Worm (Caenorhabditis elegans) whole organism, late embryonic: ENCODE measurements around the gene acp-5.

Source experiments
- K02D7.2 ChIP-seq: sonication (generic microtip); optimal IDR thresholded peaks from 2 replicates; lab custom pipeline; 2017; ENCODE audit warnings: mild to moderate bottlenecking, missing genetic modification characterization, missing compliant biosample characterization
- Y22D7AL.16 ChIP-seq: sonication (generic microtip); optimal IDR thresholded peaks from 2 replicates; lab custom pipeline; 2016; ENCODE audit warnings: missing genetic modification characterization, missing compliant biosample characterization
- ama-1 ChIP-seq: fragments of 150-350 bp; optimal IDR thresholded peaks from 2 replicates; lab custom pipeline; 2014
- ceh-18 ChIP-seq: sonication (generic microtip); optimal IDR thresholded peaks from 2 replicates; lab custom pipeline; 2016; ENCODE audit warnings: missing genetic modification characterization, missing compliant biosample characterization
- ceh-19 ChIP-seq: fragments of 200-800 bp; sonication (Bioruptor generic); optimal IDR thresholded peaks from 2 replicates; lab custom pipeline; 2018; ENCODE audit warnings: mild to moderate bottlenecking, missing genetic modification characterization, missing compliant biosample characterization
- ceh-30 ChIP-seq: fragments of 150-350 bp; optimal IDR thresholded peaks from 2 replicates; lab custom pipeline; 2014; ENCODE audit warnings: missing biosample characterization, missing genetic modification characterization
- ceh-31 ChIP-seq: sonication (generic microtip); optimal IDR thresholded peaks from 2 replicates; lab custom pipeline; 2016; ENCODE audit warnings: missing genetic modification characterization, missing compliant biosample characterization
- ceh-34 ChIP-seq: sonication (generic microtip); optimal IDR thresholded peaks from 2 replicates; lab custom pipeline; 2016; ENCODE audit warnings: mild to moderate bottlenecking, missing genetic modification characterization, missing compliant biosample characterization
- ceh-6 ChIP-seq: fragments of 200-800 bp; sonication (Bioruptor generic); optimal IDR thresholded peaks from 2 replicates; lab custom pipeline; 2018; ENCODE audit warnings: mild to moderate bottlenecking, missing genetic modification characterization, missing compliant biosample characterization
- dmd-4 ChIP-seq: sonication (generic microtip); optimal IDR thresholded peaks from 2 replicates; lab custom pipeline; 2016; ENCODE audit warnings: borderline replicate concordance, missing genetic modification characterization, missing compliant biosample characterization
- elt-2 ChIP-seq: sonication (generic microtip); optimal IDR thresholded peaks from 2 replicates; lab custom pipeline; 2016; ENCODE audit warnings: missing genetic modification reagents, missing genetic modification characterization, missing compliant biosample characterization
- ets-4 ChIP-seq: sonication (generic microtip); optimal IDR thresholded peaks from 2 replicates; lab custom pipeline; 2016; ENCODE audit warnings: missing genetic modification characterization, missing compliant biosample characterization
- fkh-10 ChIP-seq: fragments of 150-350 bp; optimal IDR thresholded peaks from 2 replicates; lab custom pipeline; 2014; ENCODE audit warnings: missing biosample characterization, missing genetic modification reagents, missing genetic modification characterization
- fkh-6 ChIP-seq: sonication (generic microtip); optimal IDR thresholded peaks from 2 replicates; lab custom pipeline; 2016; ENCODE audit warnings: missing genetic modification characterization, missing compliant biosample characterization
- hlh-30 ChIP-seq: sonication (generic microtip); optimal IDR thresholded peaks from 2 replicates; lab custom pipeline; 2017; ENCODE audit warnings: antibody characterized with exemption, missing genetic modification characterization, missing compliant biosample characterization; ENCODE audit not compliant: insufficient read depth
- hlh-8 ChIP-seq: sonication (generic microtip); optimal IDR thresholded peaks from 2 replicates; lab custom pipeline; 2016; ENCODE audit warnings: missing genotype, missing genetic modification characterization, missing compliant biosample characterization
- lim-6 ChIP-seq: sonication (generic microtip); optimal IDR thresholded peaks from 2 replicates; lab custom pipeline; 2016; ENCODE audit warnings: missing genetic modification characterization, missing compliant biosample characterization
- nhr-232 ChIP-seq: sonication (generic microtip); optimal IDR thresholded peaks from 2 replicates; lab custom pipeline; 2016; ENCODE audit warnings: missing genetic modification characterization, missing compliant biosample characterization
- pqm-1 ChIP-seq: sonication (generic microtip); optimal IDR thresholded peaks from 2 replicates; lab custom pipeline; 2016; ENCODE audit warnings: missing genetic modification characterization, missing compliant biosample characterization
- pros-1 ChIP-seq: fragments of 150-350 bp; optimal IDR thresholded peaks from 2 replicates; lab custom pipeline; 2014; ENCODE audit warnings: missing biosample characterization, missing genetic modification reagents, missing genetic modification characterization
- sdc-2 ChIP-seq: sonication (generic microtip); optimal IDR thresholded peaks from 2 replicates; lab custom pipeline; 2016; ENCODE audit warnings: missing genotype, missing genetic modification characterization, missing compliant biosample characterization
- sox-2 ChIP-seq: fragments of 200-800 bp; sonication (Bioruptor generic); IDR thresholded peaks from 2 replicates; pipeline ENCODE4 v1.3.6; 2022; ENCODE audit warnings: missing genetic modification reagents, missing genetic modification characterization, missing compliant biosample characterization
- sox-4 ChIP-seq: sonication (generic microtip); optimal IDR thresholded peaks from 2 replicates; lab custom pipeline; 2017; ENCODE audit warnings: mild to moderate bottlenecking, missing genetic modification characterization, inconsistent platforms, missing compliant biosample characterization
- unc-42 ChIP-seq: sonication (generic microtip); optimal IDR thresholded peaks from 2 replicates; lab custom pipeline; 2016; ENCODE audit warnings: missing genotype, missing genetic modification characterization, missing compliant biosample characterization
- unc-55 ChIP-seq: sonication (generic microtip); optimal IDR thresholded peaks from 2 replicates; lab custom pipeline; 2017; ENCODE audit warnings: missing biosample characterization, missing genetic modification reagents, missing genetic modification characterization
- zip-5 ChIP-seq: sonication (generic microtip); optimal IDR thresholded peaks from 2 replicates; lab custom pipeline; 2016; ENCODE audit warnings: missing genetic modification characterization, missing compliant biosample characterization

The acp-5 gene

DNA sequence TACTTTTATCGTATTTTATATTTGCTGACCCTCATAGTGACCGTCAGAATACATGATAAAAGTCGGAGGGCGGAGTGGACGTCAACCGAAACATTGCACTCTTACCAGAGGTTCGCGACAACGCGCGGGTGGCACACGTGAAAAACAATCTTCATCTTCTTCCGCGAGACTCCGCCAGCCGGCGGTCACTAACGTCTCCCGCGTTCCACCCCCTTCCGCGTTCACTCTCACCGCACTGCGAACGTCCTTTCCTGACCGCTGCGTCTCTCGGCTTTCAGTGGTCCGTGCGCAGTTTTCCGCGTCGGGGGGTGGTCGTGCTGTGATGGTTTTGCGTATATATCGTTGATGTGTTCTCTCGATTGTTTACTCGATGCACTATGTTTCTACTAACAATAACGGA is 11.1 kb upstream of the acp-5 start (continued):
- no peak for TF ChIP-seq fkh-6 (tag; lab: Kevin White, UChicago)
- no peak for TF ChIP-seq ets-4 (tag; lab: Kevin White, UChicago)
- peak; percentile 70 for TF ChIP-seq unc-55 (GFP tag; lab: Kevin White, UChicago)
- no peak for TF ChIP-seq hlh-30 (tag; lab: Kevin White, UChicago)
- peak; percentile 59 for TF ChIP-seq ceh-19
- TF ChIP-seq, all 69 proteins: peak for 18

DNA sequence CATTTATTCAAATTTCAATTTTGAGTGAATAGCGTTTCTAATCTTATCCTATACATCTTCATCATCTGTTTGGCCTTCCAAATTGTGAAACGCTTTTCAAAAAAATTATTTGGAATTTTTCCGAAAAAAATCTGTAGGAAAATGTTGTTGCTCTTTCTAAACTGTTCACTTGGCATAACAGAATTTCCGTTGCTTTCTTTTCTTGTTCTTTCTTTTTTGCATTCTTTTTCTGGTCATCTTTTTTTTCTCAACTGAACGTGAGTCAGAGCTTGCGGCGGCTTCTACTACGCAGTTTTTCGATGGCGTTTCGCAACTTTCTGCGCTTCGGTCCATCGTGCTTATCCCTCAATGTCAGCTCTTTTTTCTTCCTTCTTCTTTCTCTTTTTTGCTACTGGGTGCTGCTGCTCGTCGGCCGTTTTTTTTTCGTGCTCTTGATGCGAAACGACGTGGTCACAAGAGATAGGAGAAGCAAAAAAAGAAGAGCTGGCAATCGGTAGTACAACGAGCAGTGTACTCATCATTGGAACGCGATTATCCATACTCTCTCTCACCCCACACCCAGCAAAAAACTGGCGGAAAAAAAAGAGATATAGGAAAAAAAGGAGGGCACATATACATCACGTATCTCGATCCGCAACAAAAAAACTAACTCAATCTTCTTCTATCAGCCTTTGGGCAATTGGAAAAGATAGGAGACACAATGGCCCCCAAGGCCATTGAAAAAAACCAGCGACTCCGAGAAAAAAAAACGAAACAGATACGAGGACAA is 9.3 kb upstream of the acp-5 start:
- peak; percentile 57 for TF ChIP-seq ceh-18
- peak; percentile 46 for TF ChIP-seq dmd-4 (tag; lab: Kevin White, UChicago)
- TF ChIP-seq ceh-6 (GFP tag; lab: Kevin White, UChicago): no peak
- TF ChIP-seq fkh-10 (GFP tag; lab: Kevin White, UChicago): no peak
- peak; percentile 39 for TF ChIP-seq unc-42 (tag; lab: Kevin White, UChicago)
- no peak for TF ChIP-seq hlh-8 (tag; lab: Kevin White, UChicago)

DNA sequence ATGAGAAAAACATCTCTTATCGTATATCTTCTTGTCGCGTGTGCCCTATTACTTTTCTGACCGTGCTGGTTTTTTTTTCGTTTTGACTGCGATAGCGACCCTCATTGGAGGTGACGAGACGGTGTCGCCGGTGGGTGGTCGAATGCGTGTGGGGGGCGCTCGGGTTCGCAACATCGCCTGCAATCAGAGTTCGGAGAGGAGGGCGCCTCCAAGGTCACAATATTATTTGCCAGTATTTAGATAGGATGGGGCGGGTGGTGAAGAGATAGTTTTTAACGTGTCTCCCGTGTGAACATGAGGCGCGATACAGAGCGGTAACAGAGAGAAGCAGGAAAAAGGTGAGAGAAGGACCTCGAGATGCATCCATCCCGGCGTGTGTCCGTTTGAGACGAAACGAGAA is 8.4 kb upstream of the acp-5 start:
- TF ChIP-seq ceh-34 (tag; lab: Kevin White, UChicago): no peak
- peak; percentile 32 for TF ChIP-seq K02D7.2 (tag; lab: Kevin White, UChicago)
- TF ChIP-seq ceh-31 (tag; lab: Kevin White, UChicago): peak; percentile 22
- TF ChIP-seq sdc-2 (tag; lab: Kevin White, UChicago): peak; percentile 11
- TF ChIP-seq sox-4 (tag; lab: Kevin White, UChicago): no peak
- TF ChIP-seq ceh-6 (GFP tag; lab: Kevin White, UChicago): peak; percentile 43

DNA sequence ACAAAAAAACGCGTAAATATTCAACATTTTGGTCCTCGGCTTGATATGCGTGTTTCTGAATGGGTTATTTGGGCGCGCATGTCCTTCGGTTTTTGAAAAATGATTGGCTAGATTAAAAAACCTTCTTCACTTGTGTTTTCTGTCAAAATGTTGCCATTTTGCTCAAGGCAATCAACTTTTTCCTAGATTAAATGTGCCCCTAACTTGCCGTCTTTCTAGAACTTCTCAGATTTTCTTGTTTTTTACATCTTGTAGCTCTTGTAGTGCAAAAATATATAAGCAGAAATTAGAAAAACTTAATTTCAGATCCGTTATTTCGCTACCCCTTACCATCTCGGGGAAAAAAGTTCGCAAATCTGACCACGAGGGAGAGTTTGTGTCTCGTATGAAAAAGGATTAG is 7.4 kb upstream of the acp-5 start, which contains the start of gene hbl-1:
Gene hbl-1, plus strand, starts transcription at position 301 of the 400 bp plus-strand sequence.
- TF ChIP-seq fkh-10 (GFP tag; lab: Kevin White, UChicago): no peak
- TF ChIP-seq pros-1 (tag; lab: Kevin White, UChicago): no peak
- no peak for TF ChIP-seq pqm-1
- no peak for TF ChIP-seq lim-6
- no peak for TF ChIP-seq zip-5 (tag; lab: Kevin White, UChicago)
- TF ChIP-seq ceh-30 (tag; lab: Kevin White, UChicago): no peak

DNA sequence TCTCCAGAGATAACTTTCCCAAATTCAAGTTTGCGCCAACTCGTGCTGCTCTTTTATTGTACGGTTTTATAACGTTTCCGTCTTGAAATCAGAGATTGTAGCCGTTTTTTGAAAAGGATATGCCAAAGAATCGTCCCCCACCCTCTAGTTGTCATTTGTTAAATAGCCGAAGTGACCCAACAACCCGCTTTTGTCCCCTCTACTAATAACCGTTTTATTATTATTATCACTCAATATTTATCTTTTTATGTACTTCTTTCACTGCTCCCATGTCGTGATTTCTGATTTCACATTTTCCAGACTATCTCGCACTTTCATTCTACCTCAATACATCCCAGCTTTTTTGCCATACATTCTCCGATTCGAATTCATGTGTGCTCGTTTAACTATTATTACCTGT is 2.3 kb upstream of the acp-5 start:
- TF ChIP-seq hlh-8 (tag; lab: Kevin White, UChicago) (no peak), sox-2 (GFP tag; lab: Robert Waterston, UW) (no peak), hlh-30 (tag; lab: Kevin White, UChicago) (no peak), elt-2 (tag; lab: Kevin White, UChicago) (peak; percentile 2), nhr-232 (tag; lab: Kevin White, UChicago) (no peak)

DNA sequence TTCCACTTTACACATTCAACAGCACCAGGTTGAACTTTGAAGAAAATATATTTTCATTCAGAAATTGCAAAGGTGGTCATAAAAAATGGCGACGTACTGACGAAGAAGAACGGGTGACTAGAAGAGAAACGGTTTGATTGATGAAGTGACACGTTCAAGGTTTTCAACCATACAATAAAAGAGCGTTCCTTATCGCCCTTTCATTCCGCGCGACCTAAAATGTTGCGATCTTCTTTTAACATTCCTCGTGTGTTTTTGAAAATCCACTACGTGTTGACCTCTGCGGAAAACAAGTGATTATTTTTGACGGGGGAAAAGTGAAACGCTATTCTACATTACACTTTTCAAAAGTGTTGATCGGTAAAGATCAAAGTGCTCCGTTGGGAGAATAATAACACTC is 1.1 kb upstream of the acp-5 start:
- TF ChIP-seq unc-55 (GFP tag; lab: Kevin White, UChicago): peak; percentile 17
- TF ChIP-seq ama-1: peak; percentile 15
- no peak for TF ChIP-seq ceh-31 (tag; lab: Kevin White, UChicago)

DNA sequence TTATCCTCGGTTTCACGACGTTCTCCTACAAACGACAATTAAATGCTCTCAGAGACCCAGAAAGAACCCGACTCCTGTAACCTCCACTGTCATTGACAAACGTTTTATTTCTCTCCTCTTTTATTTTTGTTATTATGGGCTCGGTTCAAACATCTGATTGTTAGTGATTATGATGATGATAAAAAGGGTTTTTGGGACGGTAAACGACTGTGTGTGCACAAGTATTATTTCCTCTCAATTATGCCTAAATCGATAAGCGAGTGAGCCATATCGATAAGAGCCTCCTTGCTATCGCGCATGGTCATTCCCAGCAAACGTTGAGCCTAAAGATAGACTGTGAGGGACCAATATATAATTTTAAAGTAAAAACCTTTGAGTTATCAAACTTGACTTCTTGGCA is 2.6 kb downstream of the acp-5 start:
- TF ChIP-seq elt-2 (tag; lab: Kevin White, UChicago) (peak; percentile 87), Y22D7AL.16 (tag; lab: Kevin White, UChicago) (no peak)
